Worm (Caenorhabditis elegans): ENCODE data around the gene wrt-10.

The wrt-10 gene

DNA sequence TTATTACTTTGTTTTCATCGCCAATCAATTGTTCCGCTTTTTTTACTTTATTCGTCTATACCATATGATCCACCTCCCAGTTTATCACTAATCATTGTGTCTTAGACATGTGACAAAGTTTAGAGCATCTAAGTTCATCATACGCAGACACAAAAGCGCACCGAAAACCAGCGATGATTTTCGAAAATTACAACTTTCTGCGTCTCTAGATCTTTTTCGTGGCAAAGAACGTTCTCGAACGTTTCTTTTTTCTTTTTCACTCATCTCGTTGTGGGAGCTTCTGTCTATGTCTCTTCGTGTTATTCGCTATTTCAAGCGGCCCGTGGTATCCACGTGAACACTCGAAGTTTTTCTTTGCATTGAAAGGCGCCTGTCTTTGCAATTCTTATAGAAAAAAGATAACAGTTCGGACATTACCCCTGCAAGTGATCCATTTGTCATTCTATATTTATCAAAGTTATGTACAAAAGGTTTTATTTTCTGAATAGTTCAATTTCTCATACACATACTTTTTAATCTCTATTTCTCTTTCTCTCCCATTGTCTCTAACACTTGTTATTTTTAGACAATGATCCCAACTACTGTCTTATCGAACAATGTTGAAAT lies 5.2 kb downstream of the wrt-10 start, which contains the start of gene ZK1290.5 (continued):
- peak; percentile 56 for TF ChIP-seq mes-2 (tag; optimal IDR thresholded peaks at IDR 0.05; ENCODE audit: poor library complexity, severe bottlenecking)
- peak; percentile 72 for TF ChIP-seq nhr-77 (tag; optimal IDR thresholded peaks at IDR 0.05)
- TF ChIP-seq nhr-28 (tag; optimal IDR thresholded peaks at IDR 0.05) = peak; percentile 91
- no peak for TF ChIP-seq ceh-44 (GFP tag; IDR thresholded peaks at IDR 0.05)
- TF ChIP-seq madf-5 (GFP tag; IDR thresholded peaks at IDR 0.05) = no peak
- no peak for TF ChIP-seq zfp-2 (tag; optimal IDR thresholded peaks at IDR 0.05)
- TF ChIP-seq unc-39 (tag; optimal IDR thresholded peaks at IDR 0.05) = no peak
- TF ChIP-seq F49E8.2 (tag; optimal IDR thresholded peaks at IDR 0.05; ENCODE audit: borderline replicate concordance) = no peak
- TF ChIP-seq ceh-82 (tag; optimal IDR thresholded peaks at IDR 0.05) = no peak
- peak; percentile 15 for TF ChIP-seq duxl-1 (tag; optimal IDR thresholded peaks at IDR 0.05; ENCODE audit: poor library complexity)
- TF ChIP-seq php-3 (GFP tag; IDR thresholded peaks at IDR 0.05) = peak; percentile 91

DNA sequence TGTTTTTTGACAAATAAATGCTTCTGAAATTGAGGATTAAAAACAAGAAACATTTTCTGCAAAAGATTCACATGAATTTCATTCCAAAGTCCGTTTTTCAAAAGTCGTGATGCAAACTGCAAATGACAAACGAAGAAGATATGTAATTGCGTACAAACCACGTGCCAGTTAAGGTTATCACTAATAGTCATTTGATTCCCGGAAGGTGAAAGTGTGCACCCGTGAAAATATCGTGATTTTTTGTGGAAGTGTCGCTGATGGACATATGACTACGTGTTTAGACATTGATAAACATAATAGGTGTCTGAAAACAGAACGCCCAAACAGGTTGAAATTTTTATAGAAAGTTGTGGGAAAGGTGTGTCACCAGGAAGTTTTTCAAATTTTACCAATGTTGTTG lies 6.2 kb downstream of the wrt-10 start:
- TF ChIP-seq zip-11 (GFP tag; IDR thresholded peaks at IDR 0.05) (no peak), hlh-30 (tag; optimal IDR thresholded peaks at IDR 0.05; ENCODE audit: insufficient read depth) (peak; percentile 97), nhr-28 (tag; optimal IDR thresholded peaks at IDR 0.05) (peak; percentile 74), nhr-48 (tag; optimal IDR thresholded peaks at IDR 0.05) (peak; percentile 94), lin-1 (GFP tag; IDR thresholded peaks at IDR 0.05) (peak; percentile 89), ceh-20 (GFP tag; IDR thresholded peaks at IDR 0.05) (peak; percentile 61), zfp-3 (GFP tag; conservative IDR thresholded peaks at IDR 0.05) (peak; percentile 64; the same call in 1 of the 2 replicates), R02D3.7 (tag; optimal IDR thresholded peaks at IDR 0.05) (no peak), dpl-1 (GFP tag; optimal IDR thresholded peaks at IDR 0.05) (peak; percentile 33), nhr-77 (tag; optimal IDR thresholded peaks at IDR 0.05) (peak; percentile 52), ceh-28 (tag; optimal IDR thresholded peaks at IDR 0.05) (no peak), tra-1 (GFP tag; IDR thresholded peaks at IDR 0.05) (peak; percentile 91), madf-9 (GFP tag; conservative IDR thresholded peaks at IDR 0.05) (no peak), php-3 (GFP tag; IDR thresholded peaks at IDR 0.05) (peak; percentile 90), daf-16 (GFP tag; optimal IDR thresholded peaks at IDR 0.05) (peak in 1 of 2 experiments; percentile 47), daf-16 (tag; optimal IDR thresholded peaks at IDR 0.05) (peak; percentile 86), nhr-41 (GFP tag; IDR thresholded peaks at IDR 0.05) (peak; percentile 76; the same call in 1 of the 2 replicates), T26A8.4 (GFP tag; IDR thresholded peaks at IDR 0.05) (no peak), aha-1 (tag) (peak; percentile 98), dmd-6 (GFP tag; IDR thresholded peaks at IDR 0.05) (peak; percentile 99), saeg-2 (GFP tag; IDR thresholded peaks at IDR 0.05) (0 out of 2 replicates have a peak, but pooled peaks have one; percentile 57), unc-62 (GFP tag; optimal IDR thresholded peaks at IDR 0.05 in 1 of 2) (peak in 1 of 2 experiments; percentile 4), unc-62 (tag; optimal IDR thresholded peaks at IDR 0.05) (no peak), mxl-3 (GFP tag; optimal IDR thresholded peaks at IDR 0.05) (peak; percentile 78), unc-130 (GFP tag; optimal IDR thresholded peaks at IDR 0.05) (no peak), T20F7.1 (GFP tag; optimal IDR thresholded peaks at IDR 0.05) (peak; percentile 78), nhr-6 (tag; optimal IDR thresholded peaks at IDR 0.05) (peak; percentile 53), mdl-1 (tag; optimal IDR thresholded peaks at IDR 0.05) (peak in 1 of 2 experiments; percentile 79), duxl-1 (tag; optimal IDR thresholded peaks at IDR 0.05; ENCODE audit: poor library complexity) (no peak), hlh-11 (tag; optimal IDR thresholded peaks at IDR 0.05) (peak; percentile 96), dve-1 (tag; optimal IDR thresholded peaks at IDR 0.05; ENCODE audit: insufficient read depth) (peak; percentile 93), mdt-29 (GFP tag; IDR thresholded peaks at IDR 0.05) (peak; percentile 86), pha-4 (GFP tag; IDR thresholded peaks at IDR 0.05) (no peak), pha-4 (tag; optimal IDR thresholded peaks at IDR 0.05) (no peak), ceh-62 (tag; optimal IDR thresholded peaks at IDR 0.05) (no peak), nhr-11 (tag; optimal IDR thresholded peaks at IDR 0.05) (no peak), pqm-1 (tag; optimal IDR thresholded peaks at IDR 0.05) (no peak), ceh-82 (tag; optimal IDR thresholded peaks at IDR 0.05) (no peak), cey-2 (tag; optimal IDR thresholded peaks at IDR 0.05; ENCODE audit: borderline replicate concordance, insufficient read depth) (peak; percentile 81), sdz-12 (GFP tag; optimal IDR thresholded peaks at IDR 0.05) (no peak), mxl-2 (GFP tag; conservative IDR thresholded peaks at IDR 0.05) (peak; percentile 97)
